Worm (Caenorhabditis elegans): ENCODE measurements around the gene F11E6.10.

- no peak for TF ChIP-seq lin-26 (GFP tag; IDR thresholded peaks at IDR 0.05)
- TF ChIP-seq attf-6 (GFP tag; IDR thresholded peaks at IDR 0.05): no peak
- no peak for TF ChIP-seq unc-130 (GFP tag; optimal IDR thresholded peaks at IDR 0.05)
- TF ChIP-seq lsl-1 (GFP tag; optimal IDR thresholded peaks at IDR 0.05): no peak
- no peak for TF ChIP-seq egl-44 (GFP tag; IDR thresholded peaks at IDR 0.05)
- no peak for TF ChIP-seq K11D2.4 (GFP tag; IDR thresholded peaks at IDR 0.05)
- TF ChIP-seq bed-2 (GFP tag; IDR thresholded peaks at IDR 0.05): no peak
- no peak for TF ChIP-seq C17E4.6 (GFP tag; IDR thresholded peaks at IDR 0.05)
- TF ChIP-seq D2030.7 (GFP tag; IDR thresholded peaks at IDR 0.05): no peak
- no peak for TF ChIP-seq F57C9.4 (tag; optimal IDR thresholded peaks at IDR 0.05)
- TF ChIP-seq lin-35 (GFP tag; optimal IDR thresholded peaks at IDR 0.05): no peak
These were observed 23.0 kb downstream of the F11E6.10 start, which contains the start of gene C06A12.19 for ce11 chrIV:17440001-17440400.

All from whole organism, young adult.